Fruit fly (Drosophila melanogaster) whole organism, embryonic: ENCODE measurements around the gene CG10019.

Experiments used
- BtbVII ChIP-seq: fragments of 200-800 bp; sonication (Bioruptor generic); optimal IDR thresholded peaks from 3 replicates; lab custom pipeline; 2017; ENCODE audit warnings: missing biosample characterization, mild to moderate bottlenecking, missing genetic modification characterization
- C15 ChIP-seq: fragments of 200-800 bp; sonication (Bioruptor generic); IDR thresholded peaks from 3 replicates; pipeline ENCODE4 v1.3.6; 2022; ENCODE audit warnings: missing biosample characterization, missing genetic modification characterization
- CG10565 ChIP-seq: fragments of 200-800 bp; sonication (Bioruptor generic); optimal IDR thresholded peaks from 3 replicates; lab custom pipeline; 2016; ENCODE audit warnings: missing biosample characterization, mild to moderate bottlenecking, missing genetic modification characterization
- CG11093 ChIP-seq: fragments of 200-800 bp; sonication (Bioruptor generic); IDR thresholded peaks from 3 replicates; pipeline ENCODE4 v1.3.6; 2022; ENCODE audit warnings: missing biosample characterization, missing genetic modification characterization
- CG11398 ChIP-seq: fragments of 200-800 bp; sonication (Bioruptor generic); optimal IDR thresholded peaks from 2 replicates; lab custom pipeline; 2016; ENCODE audit warnings: missing biosample characterization, missing genetic modification characterization
- CG11504 ChIP-seq: fragments of 200-800 bp; sonication (Bioruptor generic); optimal IDR thresholded peaks from 3 replicates; lab custom pipeline; 2019; ENCODE audit warnings: missing biosample characterization, mild to moderate bottlenecking, missing genetic modification characterization, moderate library complexity
- CG12155 ChIP-seq: fragments of 200-800 bp; sonication (Bioruptor generic); optimal IDR thresholded peaks from 3 replicates; lab custom pipeline; 2016; ENCODE audit warnings: missing biosample characterization, missing genetic modification characterization
- CG12744 ChIP-seq: fragments of 200-800 bp; sonication (Bioruptor generic); optimal IDR thresholded peaks from 2 replicates; lab custom pipeline; 2016; ENCODE audit warnings: missing biosample characterization, missing genetic modification characterization
- CG13123 ChIP-seq: fragments of 200-800 bp; sonication (Bioruptor generic); optimal IDR thresholded peaks from 2 replicates; lab custom pipeline; 2016; ENCODE audit warnings: missing biosample characterization, missing genetic modification characterization
- CG14965 ChIP-seq: fragments of 200-800 bp; sonication (Bioruptor generic); optimal IDR thresholded peaks from 2 replicates; lab custom pipeline; 2016; ENCODE audit warnings: missing biosample characterization, missing genetic modification characterization, borderline replicate concordance
- CG1647 ChIP-seq: fragments of 200-800 bp; sonication (Bioruptor generic); optimal IDR thresholded peaks from 3 replicates; lab custom pipeline; 2016; ENCODE audit warnings: missing biosample characterization, missing genetic modification characterization
- CG16815 ChIP-seq: fragments of 200-800 bp; sonication (Bioruptor generic); optimal IDR thresholded peaks from 3 replicates; lab custom pipeline; 2017; ENCODE audit warnings: missing biosample characterization, mild to moderate bottlenecking, missing genetic modification characterization
- CG17361 ChIP-seq: fragments of 200-800 bp; sonication (Bioruptor generic); IDR thresholded peaks from 3 replicates; pipeline ENCODE4 v1.3.6; 2022; ENCODE audit warnings: missing biosample characterization, missing genetic modification characterization
- CG1792 ChIP-seq: fragments of 200-800 bp; sonication (Bioruptor generic); optimal IDR thresholded peaks from 2 replicates; lab custom pipeline; 2016; ENCODE audit warnings: missing biosample characterization, missing genetic modification characterization
- CG18476 ChIP-seq: fragments of 200-800 bp; sonication (Bioruptor generic); optimal IDR thresholded peaks from 2 replicates; lab custom pipeline; 2016; ENCODE audit warnings: missing biosample characterization, mild to moderate bottlenecking, missing genetic modification characterization
- CG2199 ChIP-seq: fragments of 200-800 bp; sonication (Bioruptor generic); IDR thresholded peaks from 3 replicates; pipeline ENCODE4 v1.3.6; 2022; ENCODE audit warnings: missing biosample characterization, missing genetic modification characterization
- CG2875 ChIP-seq: fragments of 200-800 bp; sonication (Bioruptor generic); optimal IDR thresholded peaks from 2 replicates; lab custom pipeline; 2017; ENCODE audit warnings: missing biosample characterization, mild to moderate bottlenecking, missing genetic modification characterization, missing genetic modification reagents
- CG2889 ChIP-seq: fragments of 200-800 bp; sonication (Bioruptor generic); IDR thresholded peaks from 3 replicates; pipeline ENCODE4 v1.3.6; 2022; ENCODE audit warnings: missing biosample characterization, missing genetic modification characterization
- CG33557 ChIP-seq: fragments of 200-800 bp; sonication (Bioruptor generic); optimal IDR thresholded peaks from 2 replicates; lab custom pipeline; 2019; ENCODE audit warnings: missing biosample characterization, mild to moderate bottlenecking, missing genetic modification characterization, moderate library complexity
- CG3407 ChIP-seq: fragments of 200-800 bp; sonication (Bioruptor generic); optimal IDR thresholded peaks from 2 replicates; lab custom pipeline; 2018; ENCODE audit warnings: missing biosample characterization, mild to moderate bottlenecking, missing genetic modification characterization
- CG4854 ChIP-seq: fragments of 200-800 bp; sonication (Bioruptor generic); optimal IDR thresholded peaks from 2 replicates; lab custom pipeline; 2016; ENCODE audit warnings: missing biosample characterization, missing genetic modification characterization, inconsistent platforms
- CG6683 ChIP-seq: fragments of 200-800 bp; sonication (Bioruptor generic); optimal IDR thresholded peaks from 2 replicates; lab custom pipeline; 2017; ENCODE audit warnings: missing biosample characterization, mild to moderate bottlenecking, missing genetic modification characterization, missing genetic modification reagents
- CG7839 ChIP-seq: fragments of 200-800 bp; sonication (Bioruptor generic); optimal IDR thresholded peaks from 3 replicates; lab custom pipeline; 2018; ENCODE audit warnings: missing biosample characterization, mild to moderate bottlenecking, missing genetic modification characterization, moderate library complexity
- CG8388 ChIP-seq: fragments of 200-800 bp; sonication (Bioruptor generic); optimal IDR thresholded peaks from 2 replicates; lab custom pipeline; 2019; ENCODE audit warnings: missing biosample characterization, mild to moderate bottlenecking, missing genetic modification characterization, moderate library complexity
- CG9215 ChIP-seq: fragments of 200-800 bp; sonication (Bioruptor generic); IDR thresholded peaks from 2 replicates; pipeline ENCODE4 v1.3.6; 2022; ENCODE audit warnings: missing biosample characterization, missing genetic modification characterization
- CHES-1-like ChIP-seq: fragments of 200-800 bp; sonication (Bioruptor generic); optimal IDR thresholded peaks from 2 replicates; lab custom pipeline; 2016; ENCODE audit warnings: missing biosample characterization, missing genetic modification characterization
- Dll ChIP-seq: fragments of 200-800 bp; sonication (Bioruptor generic); IDR thresholded peaks from 4 replicates; pipeline ENCODE4 v1.3.6; 2022; ENCODE audit warnings: missing biosample characterization, missing genetic modification characterization; ENCODE audit not compliant: partially characterized antibody
- Hsf ChIP-seq: fragments of 200-800 bp; sonication (Bioruptor generic); optimal IDR thresholded peaks from 3 replicates; lab custom pipeline; 2016; ENCODE audit warnings: missing biosample characterization, missing genetic modification characterization
- Meics ChIP-seq: fragments of 200-800 bp; sonication (Bioruptor generic); optimal IDR thresholded peaks from 2 replicates; lab custom pipeline; 2017; ENCODE audit warnings: missing biosample characterization, mild to moderate bottlenecking, missing genetic modification characterization
- Mrtf ChIP-seq: fragments of 200-800 bp; sonication (Bioruptor generic); IDR thresholded peaks from 3 replicates; pipeline ENCODE4 v1.3.6; 2022; ENCODE audit warnings: missing biosample characterization, missing genetic modification characterization
- Six4 ChIP-seq: fragments of 200-800 bp; sonication (Bioruptor generic); optimal IDR thresholded peaks from 2 replicates; lab custom pipeline; 2016; ENCODE audit warnings: missing biosample characterization, missing genetic modification characterization
- abd-A ChIP-seq: fragments of 200-800 bp; sonication (Bioruptor generic); optimal IDR thresholded peaks from 3 replicates; lab custom pipeline; 2019; ENCODE audit warnings: missing biosample characterization, mild to moderate bottlenecking, missing genetic modification characterization, moderate library complexity
- ac ChIP-seq: fragments of 200-800 bp; sonication (Bioruptor generic); optimal IDR thresholded peaks from 3 replicates; lab custom pipeline; 2017; ENCODE audit warnings: missing biosample characterization, mild to moderate bottlenecking, missing genetic modification characterization
- chif ChIP-seq, 2 experiments: fragments of 200-800 bp; sonication (Bioruptor generic); optimal IDR thresholded peaks; 3 replicates each; lab custom pipeline; 2016; ENCODE audit warnings: missing biosample characterization in 2 of 2, missing genetic modification characterization in 2 of 2
- grn ChIP-seq: fragments of 200-800 bp; sonication (Bioruptor generic); optimal IDR thresholded peaks from 3 replicates; lab custom pipeline; 2017; ENCODE audit warnings: missing biosample characterization, missing genetic modification characterization
- gsb ChIP-seq: fragments of 200-800 bp; sonication (Bioruptor generic); IDR thresholded peaks from 2 replicates; pipeline ENCODE4 v1.3.6; 2022; ENCODE audit warnings: missing biosample characterization, missing genetic modification characterization
- gsb-n ChIP-seq: fragments of 200-800 bp; sonication (Bioruptor generic); optimal IDR thresholded peaks from 3 replicates; lab custom pipeline; 2018; ENCODE audit warnings: missing biosample characterization, mild to moderate bottlenecking, missing genetic modification characterization
- gt ChIP-seq: fragments of 200-800 bp; sonication (Bioruptor generic); IDR thresholded peaks from 2 replicates; pipeline ENCODE4 v1.3.6; 2022; ENCODE audit warnings: missing biosample characterization, missing genetic modification characterization
- hbn ChIP-seq: fragments of 200-800 bp; sonication (Bioruptor generic); IDR thresholded peaks from 2 replicates; pipeline ENCODE4 v1.3.6; 2022; ENCODE audit warnings: missing biosample characterization, missing genetic modification characterization; ENCODE audit not compliant: partially characterized antibody
- hkb ChIP-seq, 2 experiments: fragments of 200-800 bp in 1 of 2; fragments of >200 bp in 1 of 2; sonication (Bioruptor generic) in 1 of 2; IDR thresholded peaks in 1 of 2; optimal IDR thresholded peaks in 1 of 2; 2 replicates each; pipeline versions ENCODE4 v1.3.6 to Lab custom; 2017 to 2022; ENCODE audit warnings: missing biosample characterization in 1 of 2, missing genetic modification characterization in 1 of 2
- inv ChIP-seq: fragments of 200-800 bp; sonication (Bioruptor generic); IDR thresholded peaks from 2 replicates; pipeline ENCODE4 v1.3.6; 2022; ENCODE audit warnings: missing biosample characterization, missing genetic modification characterization; ENCODE audit not compliant: partially characterized antibody
- otp ChIP-seq: fragments of 200-800 bp; sonication (Bioruptor generic); IDR thresholded peaks from 3 replicates; pipeline ENCODE4, ENCODE4 v1.3.6; 2022; ENCODE audit warnings: missing biosample characterization, missing genetic modification characterization
- prd ChIP-seq, 3 experiments: fragments of >200 bp in 2 of 3; fragments of 200-800 bp in 1 of 3; sonication (Bioruptor generic) in 1 of 3; optimal IDR thresholded peaks in 2 of 3; IDR thresholded peaks in 1 of 3; 2 replicates in 2 of 3; 3 replicates in 1 of 3; pipeline versions ENCODE4 v1.3.6 to Lab custom; 2017 to 2022; ENCODE audit warnings: missing biosample characterization in 1 of 3, missing genetic modification characterization in 1 of 3
- pros ChIP-seq: fragments of 200-800 bp; sonication (Bioruptor generic); optimal IDR thresholded peaks from 3 replicates; lab custom pipeline; 2019; ENCODE audit warnings: missing biosample characterization, mild to moderate bottlenecking, missing genetic modification characterization, moderate library complexity
- pzg ChIP-seq: fragments of 200-800 bp; sonication (Bioruptor generic); optimal IDR thresholded peaks from 3 replicates; lab custom pipeline; 2018; ENCODE audit warnings: missing biosample characterization, mild to moderate bottlenecking, missing genetic modification characterization, moderate library complexity
- repo ChIP-seq: fragments of 200-800 bp; sonication (Bioruptor generic); optimal IDR thresholded peaks from 2 replicates; lab custom pipeline; 2016; ENCODE audit warnings: missing biosample characterization, missing genetic modification characterization
- sc ChIP-seq, 3 experiments: fragments of >200 bp in 2 of 3; fragments of 200-800 bp in 1 of 3; sonication (Bioruptor generic) in 1 of 3; optimal IDR thresholded peaks; 2 replicates in 2 of 3; 3 replicates in 1 of 3; lab custom pipeline; 2017; ENCODE audit warnings: mild to moderate bottlenecking in 1 of 3, missing biosample characterization in 1 of 3, missing genetic modification characterization in 1 of 3, missing genetic modification reagents in 1 of 3
- tin ChIP-seq: fragments of 200-800 bp; sonication (Bioruptor generic); optimal IDR thresholded peaks from 3 replicates; lab custom pipeline; 2016; ENCODE audit warnings: missing biosample characterization, missing genetic modification characterization
- toy ChIP-seq: fragments of 200-800 bp; sonication (Bioruptor generic); IDR thresholded peaks from 2 replicates; pipeline ENCODE4 v1.3.6; 2022; ENCODE audit warnings: missing biosample characterization, missing genetic modification characterization

CG10019 gene

DNA sequence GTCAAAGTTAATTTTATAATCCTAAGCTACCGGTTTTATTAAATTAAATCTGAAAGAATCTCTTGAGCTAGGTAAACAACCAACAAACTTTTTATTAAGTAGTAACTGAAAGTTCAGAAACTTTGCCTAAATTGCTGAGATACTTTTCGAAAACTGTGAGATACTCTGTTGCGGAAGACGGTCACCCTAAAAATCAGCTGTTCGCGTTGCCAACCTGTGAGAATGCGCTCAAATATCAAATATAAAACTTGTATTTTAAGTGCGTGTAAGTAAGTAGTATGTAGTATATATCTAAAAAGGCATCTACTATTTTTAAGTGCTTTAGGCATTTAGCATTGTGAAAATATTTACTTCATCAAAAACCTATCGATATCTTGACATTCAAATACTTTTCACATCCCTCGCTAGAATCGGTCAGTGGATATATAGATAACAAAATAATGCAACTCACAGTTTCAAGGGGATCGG lies 17.3 kb upstream of the CG10019 start, which contains the start of the genes CG31955 and CG2818 (continued):
- TF ChIP-seq otp (GFP tag; lab: Robert Waterston, UW) (no peak), repo (GFP tag; lab: Kevin White, UChicago) (no peak), sc (optimal IDR thresholded peaks at IDR 0.05; lab: Kevin White, UChicago) (no peak), sc (GFP tag; optimal IDR thresholded peaks at IDR 0.05; lab: Kevin White, UChicago) (no peak), CG1792 (no peak), Dll (GFP tag; lab: Robert Waterston, UW) (peak; percentile 82), CG6683 (GFP tag; lab: Kevin White, UChicago) (no peak), CG9215 (GFP tag; lab: Robert Waterston, UW) (no peak), toy (no peak), gsb-n (tag; lab: Kevin White, UChicago) (no peak), gsb (GFP tag; lab: Robert Waterston, UW) (no peak), Hsf (peak; percentile 42), CG1647 (no peak), CG12155 (GFP tag; lab: Kevin White, UChicago) (peak; percentile 9), CG12744 (GFP tag; lab: Kevin White, UChicago) (no peak), chif (GFP tag; optimal IDR thresholded peaks at IDR 0.05; lab: Kevin White, UChicago) (no peak), CG10565 (no peak), CG2875 (GFP tag; lab: Kevin White, UChicago) (no peak), CHES-1-like (no peak), CG2889 (GFP tag; lab: Robert Waterston, UW) (no peak), Meics (GFP tag; lab: Kevin White, UChicago) (peak; percentile 9), CG18476 (GFP tag; lab: Kevin White, UChicago) (no peak), CG11504 (tag; lab: Kevin White, UChicago) (no peak), CG14965 (GFP tag; lab: Kevin White, UChicago) (no peak), hkb (optimal IDR thresholded peaks at IDR 0.05; lab: Kevin White, UChicago) (no peak), hkb (GFP tag; IDR thresholded peaks at IDR 0.05; lab: Robert Waterston, UW) (no peak), pzg (GFP tag; lab: Kevin White, UChicago) (peak; percentile 71), CG7839 (tag; lab: Kevin White, UChicago) (no peak), CG2199 (GFP tag; lab: Robert Waterston, UW) (no peak), CG11398 (GFP tag; lab: Kevin White, UChicago) (no peak), abd-A (tag; lab: Kevin White, UChicago) (no peak), prd (optimal IDR thresholded peaks at IDR 0.05; lab: Kevin White, UChicago) (no peak), prd (GFP tag; IDR thresholded peaks at IDR 0.05; lab: Robert Waterston, UW) (no peak; the same call in 2 of the 3 replicates), pros (GFP tag; lab: Kevin White, UChicago) (no peak), CG11093 (GFP tag; lab: Robert Waterston, UW) (no peak), hbn (GFP tag; lab: Robert Waterston, UW) (peak; percentile 59), CG17361 (GFP tag; lab: Robert Waterston, UW) (peak; percentile 38; the same call in 1 of the 3 replicates), BtbVII (GFP tag; lab: Kevin White, UChicago) (no peak), Mrtf (GFP tag; lab: Robert Waterston, UW) (no peak), C15 (GFP tag; lab: Robert Waterston, UW) (no peak), ac (GFP tag; lab: Kevin White, UChicago) (no peak), tin (GFP tag; lab: Kevin White, UChicago) (no peak), CG13123 (GFP tag; lab: Kevin White, UChicago) (no peak), CG8388 (GFP tag; lab: Kevin White, UChicago) (no peak), grn (GFP tag; lab: Kevin White, UChicago) (no peak), gt (GFP tag; lab: Robert Waterston, UW) (no peak), CG3407 (GFP tag; lab: Kevin White, UChicago) (no peak), inv (peak; percentile 62), CG16815 (GFP tag; lab: Kevin White, UChicago) (no peak), Six4 (GFP tag; lab: Kevin White, UChicago) (no peak), CG4854 (GFP tag; lab: Kevin White, UChicago) (peak; percentile 82), CG33557 (GFP tag; lab: Kevin White, UChicago) (no peak)
